Worm (Caenorhabditis elegans): ENCODE data around the gene nft-1.

The nft-1 gene

ce11 chrIII:11892939-11893338 is 30.7 kb upstream of the nft-1 start, which contains the start of gene Y56A3A.41:
Gene Y56A3A.41, minus strand, starts transcription at chrIII:11893039.
- TF ChIP-seq elt-1 (tag; optimal IDR thresholded peaks at IDR 0.05) (no peak), F13H6.1 (tag; optimal IDR thresholded peaks at IDR 0.05) (no peak), mab-5 (tag; optimal IDR thresholded peaks at IDR 0.05) (no peak), nhr-25 (tag; optimal IDR thresholded peaks at IDR 0.05) (no peak), alr-1 (tag; optimal IDR thresholded peaks at IDR 0.05) (no peak), nhr-77 (tag; optimal IDR thresholded peaks at IDR 0.05) (no peak), lin-11 (tag; optimal IDR thresholded peaks at IDR 0.05) (no peak), peb-1 (tag; optimal IDR thresholded peaks at IDR 0.05) (no peak), nhr-12 (tag; optimal IDR thresholded peaks at IDR 0.05) (no peak), nhr-11 (tag; optimal IDR thresholded peaks at IDR 0.05) (no peak), nhr-21 (tag; optimal IDR thresholded peaks at IDR 0.05) (no peak), R02D3.7 (tag; optimal IDR thresholded peaks at IDR 0.05) (no peak)

DNA sequence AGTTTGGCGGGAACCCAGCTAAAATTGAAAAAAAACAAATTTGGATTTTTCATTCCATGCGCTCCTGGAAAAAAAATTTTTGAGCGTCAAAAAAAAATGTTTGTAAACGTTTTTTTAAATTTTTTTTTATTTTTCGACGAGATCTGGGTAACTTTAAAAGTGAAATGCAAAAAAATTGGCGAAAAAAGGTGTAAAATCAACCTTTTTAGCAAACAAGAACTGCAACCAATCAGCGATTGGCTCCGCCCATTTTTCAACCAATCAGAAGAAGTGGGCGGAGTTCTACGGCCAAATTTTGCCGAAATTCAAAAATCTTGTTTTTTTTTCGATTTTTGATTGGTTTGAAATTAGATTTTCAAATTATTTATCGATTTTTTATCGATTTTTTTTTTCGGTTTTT is 28.2 kb upstream of the nft-1 start:
- TF ChIP-seq nhr-11 (tag; optimal IDR thresholded peaks at IDR 0.05): no peak
- TF ChIP-seq blmp-1 (tag; optimal IDR thresholded peaks at IDR 0.05; ENCODE audit: insufficient read depth): no peak
- no peak for TF ChIP-seq nhr-12 (tag; optimal IDR thresholded peaks at IDR 0.05)
- no peak for TF ChIP-seq nhr-129 (tag; optimal IDR thresholded peaks at IDR 0.05)

DNA sequence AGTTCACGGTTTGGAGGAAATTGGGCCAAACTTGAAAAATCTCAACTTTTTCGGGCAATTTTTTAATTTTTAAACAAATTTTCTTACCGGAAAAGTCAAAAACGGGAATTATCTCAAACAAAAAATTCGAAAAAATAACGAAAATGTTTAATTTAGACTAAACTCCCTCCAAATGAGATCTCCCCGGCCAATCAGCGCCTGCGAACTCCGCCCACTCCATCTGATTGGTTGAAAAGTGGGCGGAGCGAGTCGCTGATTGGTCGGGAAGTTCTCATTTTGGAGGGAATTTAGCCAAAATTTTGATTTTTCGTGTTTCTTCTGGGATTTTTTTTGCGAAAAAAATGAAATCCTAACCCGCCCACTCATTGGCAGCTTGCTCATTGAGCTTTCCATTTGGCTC is 27.0 kb upstream of the nft-1 start:
- TF ChIP-seq Y55F3AM.14 (GFP tag; optimal IDR thresholded peaks at IDR 0.05): no peak
- TF ChIP-seq unc-62 (GFP tag; optimal IDR thresholded peaks at IDR 0.05): no peak
- TF ChIP-seq ceh-16 (tag; optimal IDR thresholded peaks at IDR 0.05): no peak
- TF ChIP-seq egl-27 (tag; optimal IDR thresholded peaks at IDR 0.05): no peak
- TF ChIP-seq ama-1 (optimal IDR thresholded peaks at IDR 0.05): no peak
- TF ChIP-seq aly-2 (tag; optimal IDR thresholded peaks at IDR 0.05): no peak
- TF ChIP-seq lsy-2 (tag; optimal IDR thresholded peaks at IDR 0.05): no peak
- no peak for TF ChIP-seq peb-1 (tag; optimal IDR thresholded peaks at IDR 0.05)
- TF ChIP-seq lin-13 (GFP tag; optimal IDR thresholded peaks at IDR 0.05): no peak
- no peak for TF ChIP-seq nhr-21 (tag; optimal IDR thresholded peaks at IDR 0.05)
- TF ChIP-seq nhr-129 (tag; optimal IDR thresholded peaks at IDR 0.05): no peak
- TF ChIP-seq sma-9 (GFP tag; optimal IDR thresholded peaks at IDR 0.05): no peak
- no peak for TF ChIP-seq sma-9 (tag; optimal IDR thresholded peaks at IDR 0.05)

DNA sequence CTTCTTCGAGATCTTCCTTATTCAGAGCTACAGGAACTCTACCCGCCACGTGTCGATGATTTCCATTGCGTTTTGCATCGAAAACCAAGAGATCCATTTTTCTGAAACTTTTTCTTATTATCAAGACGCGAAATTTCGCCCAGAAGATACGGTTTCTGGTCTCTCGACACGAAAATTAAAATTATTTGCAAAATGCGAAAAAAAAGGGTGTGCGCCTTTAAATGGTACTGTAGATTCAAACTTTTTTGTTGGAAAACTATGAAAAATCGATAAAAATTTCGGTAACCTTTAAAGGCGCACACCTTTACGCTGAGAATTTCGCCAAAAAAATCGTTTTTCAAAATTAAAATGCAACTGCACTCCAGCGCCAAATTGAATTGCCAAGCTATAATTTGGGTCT is 25.5 kb upstream of the nft-1 start, which contains the start of gene tsen-2:
Gene tsen-2 (minus strand): TSS at position 101 of the 400 bp plus-strand sequence.
- TF ChIP-seq aly-2 (tag; optimal IDR thresholded peaks at IDR 0.05) (no peak), crh-2 (tag; optimal IDR thresholded peaks at IDR 0.05) (no peak), ztf-11 (tag; optimal IDR thresholded peaks at IDR 0.05) (no peak), nhr-237 (tag; optimal IDR thresholded peaks at IDR 0.05) (no peak), mdl-1 (tag; optimal IDR thresholded peaks at IDR 0.05) (no peak), nhr-21 (tag; optimal IDR thresholded peaks at IDR 0.05) (no peak), elt-3 (tag; optimal IDR thresholded peaks at IDR 0.05) (no peak), lin-39 (tag; optimal IDR thresholded peaks at IDR 0.05) (no peak), unc-39 (tag; optimal IDR thresholded peaks at IDR 0.05) (no peak), sma-9 (GFP tag; optimal IDR thresholded peaks at IDR 0.05) (no peak), sma-9 (tag; optimal IDR thresholded peaks at IDR 0.05) (no peak), unc-55 (GFP tag; optimal IDR thresholded peaks at IDR 0.05) (no peak), unc-62 (GFP tag; optimal IDR thresholded peaks at IDR 0.05) (no peak), blmp-1 (tag; optimal IDR thresholded peaks at IDR 0.05; ENCODE audit: insufficient read depth) (no peak), Y55F3AM.14 (GFP tag; optimal IDR thresholded peaks at IDR 0.05) (no peak), peb-1 (tag; optimal IDR thresholded peaks at IDR 0.05) (no peak)

ce11 chrIII:11900022-11900421 is 23.7 kb upstream of the nft-1 start:
- no peak for TF ChIP-seq alr-1 (tag; optimal IDR thresholded peaks at IDR 0.05)
- no peak for TF ChIP-seq nhr-237 (tag; optimal IDR thresholded peaks at IDR 0.05)
- TF ChIP-seq dmd-4 (tag; optimal IDR thresholded peaks at IDR 0.05): no peak
- no peak for TF ChIP-seq mbf-1 (tag; optimal IDR thresholded peaks at IDR 0.05)
- no peak for TF ChIP-seq elt-3 (tag; optimal IDR thresholded peaks at IDR 0.05)
- TF ChIP-seq R02D3.7 (tag; optimal IDR thresholded peaks at IDR 0.05): no peak
- no peak for TF ChIP-seq unc-55 (GFP tag; optimal IDR thresholded peaks at IDR 0.05)
- no peak for TF ChIP-seq ZK546.5 (tag; optimal IDR thresholded peaks at IDR 0.05)
- no peak for TF ChIP-seq lsy-2 (tag; optimal IDR thresholded peaks at IDR 0.05)
- no peak for TF ChIP-seq nhr-77 (tag; optimal IDR thresholded peaks at IDR 0.05)
- TF ChIP-seq ztf-11 (tag; optimal IDR thresholded peaks at IDR 0.05): no peak
- no peak for TF ChIP-seq skn-1 (tag; optimal IDR thresholded peaks at IDR 0.05)
- no peak for TF ChIP-seq C34F6.9 (tag; optimal IDR thresholded peaks at IDR 0.05)
- TF ChIP-seq nhr-25 (tag; optimal IDR thresholded peaks at IDR 0.05): no peak
